Worm (Caenorhabditis elegans) whole organism, L1 larva: Measurements from ENCODE around the gene epg-5.

Source experiments
- C16A3.4 ChIP-seq: fragments of 150-350 bp; optimal IDR thresholded peaks from 2 replicates; lab custom pipeline; 2014; ENCODE audit warnings: missing biosample characterization, missing genetic modification characterization
- F16B12.6 ChIP-seq: fragments of 150-350 bp; optimal IDR thresholded peaks from 2 replicates; lab custom pipeline; 2014; ENCODE audit warnings: missing biosample characterization, missing genetic modification characterization
- blmp-1 ChIP-seq: fragments of 150-350 bp; optimal IDR thresholded peaks from 2 replicates; lab custom pipeline; 2014; ENCODE audit warnings: missing biosample characterization, missing genetic modification characterization
- ceh-63 ChIP-seq: fragments of 200-800 bp; sonication (Bioruptor generic); optimal IDR thresholded peaks from 2 replicates; lab custom pipeline; 2018; ENCODE audit warnings: mild to moderate bottlenecking, missing genetic modification characterization, missing compliant biosample characterization
- ceh-8 ChIP-seq: fragments of 200-800 bp; sonication (Bioruptor generic); optimal IDR thresholded peaks from 2 replicates; lab custom pipeline; 2018; ENCODE audit warnings: mild to moderate bottlenecking, missing genetic modification characterization, moderate library complexity, missing compliant biosample characterization
- ceh-82 ChIP-seq, 3 experiments: fragments of 150-350 bp in 1 of 3; sonication (generic microtip) in 2 of 3; optimal IDR thresholded peaks; 2 replicates each; lab custom pipeline; 2014 to 2017; ENCODE audit warnings: missing biosample characterization in 3 of 3, missing genetic modification characterization in 3 of 3
- ceh-88 ChIP-seq: fragments of 200-800 bp; sonication (Bioruptor generic); IDR thresholded peaks from 2 replicates; pipeline ENCODE4 v1.3.6; 2022; ENCODE audit warnings: missing genetic modification characterization, missing compliant biosample characterization
- ceh-90 ChIP-seq: sonication (generic microtip); optimal IDR thresholded peaks from 2 replicates; lab custom pipeline; 2016; ENCODE audit warnings: missing genetic modification characterization, missing compliant biosample characterization
- ces-1 ChIP-seq: fragments of 150-350 bp; optimal IDR thresholded peaks from 2 replicates; lab custom pipeline; 2014; ENCODE audit warnings: missing biosample characterization, missing genetic modification reagents, missing genetic modification characterization
- dpl-1 ChIP-seq, 3 experiments: fragments of 150-350 bp in 2 of 3; sonication (generic microtip) in 1 of 3; optimal IDR thresholded peaks; 2 replicates each; lab custom pipeline; 2014 to 2017; ENCODE audit warnings: missing biosample characterization in 3 of 3, missing genetic modification characterization in 3 of 3, missing genetic modification reagents in 3 of 3
- efl-1 ChIP-seq, 4 experiments: fragments of 150-350 bp; optimal IDR thresholded peaks in 3 of 4; peaks in 1 of 4; 1 replicate in 1 of 4; 2 replicates in 3 of 4; lab custom pipeline; 2014; ENCODE audit warnings: missing biosample characterization in 2 of 4, missing genetic modification characterization in 2 of 4, missing genetic modification reagents in 2 of 4
- efl-3 ChIP-seq: fragments of 200-800 bp; sonication (Bioruptor generic); optimal IDR thresholded peaks from 2 replicates; lab custom pipeline; 2018; ENCODE audit warnings: mild to moderate bottlenecking, missing genetic modification characterization, missing compliant biosample characterization
- egl-13 ChIP-seq: sonication (generic microtip); optimal IDR thresholded peaks from 2 replicates; lab custom pipeline; 2016; ENCODE audit warnings: missing genotype, missing genetic modification reagents, missing genetic modification characterization, missing compliant biosample characterization
- egl-27 ChIP-seq, 2 experiments: fragments of 150-350 bp in 1 of 2; sonication (generic microtip); optimal IDR thresholded peaks; 3 replicates each; lab custom pipeline; 2017 to 2018; ENCODE audit warnings: missing biosample characterization in 2 of 2, missing genetic modification characterization in 2 of 2, missing genetic modification reagents in 2 of 2
- elt-2 ChIP-seq: sonication (generic microtip); optimal IDR thresholded peaks from 2 replicates; lab custom pipeline; 2016; ENCODE audit warnings: missing genetic modification characterization, mild to moderate bottlenecking, inconsistent platforms, missing compliant biosample characterization, missing genetic modification reagents
- ets-5 ChIP-seq: fragments of 200-800 bp; sonication (Bioruptor generic); IDR thresholded peaks from 2 replicates; pipeline ENCODE4 v1.3.6; 2022; ENCODE audit warnings: missing genetic modification characterization, missing compliant biosample characterization
- fkh-10 ChIP-seq: sonication (generic microtip); optimal IDR thresholded peaks from 2 replicates; lab custom pipeline; 2017; ENCODE audit warnings: missing biosample characterization, missing genetic modification reagents, missing genetic modification characterization
- fkh-8 ChIP-seq: sonication (generic microtip); optimal IDR thresholded peaks from 2 replicates; lab custom pipeline; 2016; ENCODE audit warnings: mild to moderate bottlenecking, missing genetic modification characterization, missing compliant biosample characterization
- hlh-17 ChIP-seq: fragments of 200-800 bp; sonication (Bioruptor generic); optimal IDR thresholded peaks from 2 replicates; lab custom pipeline; 2018; ENCODE audit warnings: missing genetic modification characterization, mild to moderate bottlenecking, missing compliant biosample characterization, moderate library complexity, borderline replicate concordance
- hpl-2 ChIP-seq: fragments of 150-350 bp; optimal IDR thresholded peaks from 2 replicates; lab custom pipeline; 2014; ENCODE audit warnings: missing biosample characterization, missing genetic modification reagents, missing genetic modification characterization
- lin-14 ChIP-seq: fragments of 200-800 bp; sonication (Bioruptor generic); optimal IDR thresholded peaks from 2 replicates; lab custom pipeline; 2018; ENCODE audit warnings: mild to moderate bottlenecking, missing genetic modification characterization, moderate library complexity, missing compliant biosample characterization
- lin-35 ChIP-seq, 2 experiments: fragments of 150-350 bp; optimal IDR thresholded peaks; 2 replicates each; lab custom pipeline; 2014; ENCODE audit warnings: missing biosample characterization in 2 of 2, missing genetic modification characterization in 2 of 2, missing genetic modification reagents in 2 of 2
- lin-39 ChIP-seq: fragments of 150-350 bp; optimal IDR thresholded peaks from 2 replicates; lab custom pipeline; 2014; ENCODE audit warnings: missing biosample characterization, missing genetic modification reagents, missing genetic modification characterization
- lsy-2 ChIP-seq, 2 experiments: fragments of 150-350 bp; optimal IDR thresholded peaks; 2 replicates each; lab custom pipeline; 2014; ENCODE audit warnings: missing biosample characterization in 2 of 2, missing genetic modification characterization in 2 of 2
- mdl-1 ChIP-seq, 2 experiments: fragments of 150-350 bp; optimal IDR thresholded peaks; 2 replicates each; lab custom pipeline; 2014 to 2017; ENCODE audit warnings: missing biosample characterization in 2 of 2, missing genetic modification characterization in 2 of 2, inconsistent platforms in 1 of 2
- mef-2 ChIP-seq: fragments of 150-350 bp; optimal IDR thresholded peaks from 2 replicates; lab custom pipeline; 2014; ENCODE audit warnings: missing biosample characterization, missing genetic modification characterization
- mep-1 ChIP-seq: fragments of 150-350 bp; optimal IDR thresholded peaks from 2 replicates; lab custom pipeline; 2014; ENCODE audit warnings: missing biosample characterization, missing genetic modification characterization
- nhr-20 ChIP-seq: sonication (generic microtip); optimal IDR thresholded peaks from 2 replicates; lab custom pipeline; 2016; ENCODE audit warnings: mild to moderate bottlenecking, missing genetic modification characterization, missing compliant biosample characterization
- nhr-237 ChIP-seq: fragments of 150-350 bp; optimal IDR thresholded peaks from 2 replicates; lab custom pipeline; 2014; ENCODE audit warnings: missing biosample characterization, missing genetic modification characterization
- nhr-28 ChIP-seq: fragments of 150-350 bp; optimal IDR thresholded peaks from 2 replicates; lab custom pipeline; 2014; ENCODE audit warnings: missing biosample characterization, missing genetic modification characterization
- nhr-47 ChIP-seq: sonication (generic microtip); optimal IDR thresholded peaks from 2 replicates; lab custom pipeline; 2016; ENCODE audit warnings: mild to moderate bottlenecking, missing genetic modification characterization, moderate library complexity, missing compliant biosample characterization
- nhr-71 ChIP-seq: sonication (generic microtip); optimal IDR thresholded peaks from 2 replicates; lab custom pipeline; 2016; ENCODE audit warnings: mild to moderate bottlenecking, missing genetic modification characterization, moderate library complexity, missing compliant biosample characterization
- nhr-85 ChIP-seq: sonication (generic microtip); peaks from one replicate; lab custom pipeline; 2016; ENCODE audit warnings: missing genetic modification characterization, inconsistent platforms, missing compliant biosample characterization
- rnt-1 ChIP-seq: sonication (generic microtip); optimal IDR thresholded peaks from 2 replicates; lab custom pipeline; 2016; ENCODE audit warnings: mild to moderate bottlenecking, missing genetic modification characterization, moderate library complexity, missing compliant biosample characterization
- snu-23 ChIP-seq: sonication (generic microtip); optimal IDR thresholded peaks from 2 replicates; lab custom pipeline; 2016; ENCODE audit warnings: missing genetic modification characterization, missing compliant biosample characterization
- sptf-1 ChIP-seq: fragments of 150-350 bp; optimal IDR thresholded peaks from 2 replicates; lab custom pipeline; 2014; ENCODE audit warnings: missing biosample characterization, missing genetic modification characterization
- sup-37 ChIP-seq: fragments of 200-800 bp; sonication (Bioruptor generic); optimal IDR thresholded peaks from 2 replicates; lab custom pipeline; 2018; ENCODE audit warnings: mild to moderate bottlenecking, missing genetic modification characterization, missing compliant biosample characterization
- swsn-7 ChIP-seq: sonication (generic microtip); optimal IDR thresholded peaks from 2 replicates; lab custom pipeline; 2016; ENCODE audit warnings: missing genetic modification characterization, missing compliant biosample characterization
- tbx-2 ChIP-seq: sonication (generic microtip); optimal IDR thresholded peaks from 2 replicates; lab custom pipeline; 2016; ENCODE audit warnings: missing genetic modification characterization, missing compliant biosample characterization
- unc-130 ChIP-seq: fragments of 150-350 bp; optimal IDR thresholded peaks from 2 replicates; lab custom pipeline; 2017; ENCODE audit warnings: missing biosample characterization, missing genetic modification characterization, inconsistent platforms
- unc-86 ChIP-seq: sonication (generic microtip); optimal IDR thresholded peaks from 2 replicates; lab custom pipeline; 2016; ENCODE audit warnings: missing genetic modification characterization, missing compliant biosample characterization
- vab-15 ChIP-seq: sonication (generic microtip); optimal IDR thresholded peaks from 2 replicates; lab custom pipeline; 2017; ENCODE audit warnings: missing genotype, mild to moderate bottlenecking, missing genetic modification characterization, missing compliant biosample characterization
- zag-1 ChIP-seq: fragments of 150-350 bp; optimal IDR thresholded peaks from 2 replicates; lab custom pipeline; 2014; ENCODE audit warnings: missing biosample characterization, missing genetic modification characterization
- zip-4 ChIP-seq: fragments of 200-800 bp; sonication (Bioruptor generic); optimal IDR thresholded peaks from 2 replicates; lab custom pipeline; 2018; ENCODE audit warnings: mild to moderate bottlenecking, missing genetic modification characterization, moderate library complexity, missing compliant biosample characterization
- ztf-11 ChIP-seq, 2 experiments: sonication (generic microtip); optimal IDR thresholded peaks; 2 replicates each; lab custom pipeline; 2016 to 2017; ENCODE audit warnings: missing genetic modification characterization in 2 of 2, missing biosample characterization in 1 of 2, missing compliant biosample characterization in 1 of 2

Gene epg-5

ce11 chrII:6609315-6609842 is at the start of gene epg-5:
epg-5 (minus strand) TSS chrII:6609365.
- TF ChIP-seq rnt-1 (tag; lab: Kevin White, UChicago) (peak; percentile 31), fkh-8 (no peak), mep-1 (tag; lab: Kevin White, UChicago) (peak; percentile 65), zip-4 (no peak), nhr-47 (tag; lab: Kevin White, UChicago) (peak; percentile 8), ceh-8 (GFP tag; lab: Kevin White, UChicago) (no peak), lin-35 (GFP tag; optimal IDR thresholded peaks at IDR 0.05; lab: Kevin White, UChicago) (peak; percentile 57 to 60), elt-2 (tag; lab: Kevin White, UChicago) (peak; percentile 11), snu-23 (GFP tag; lab: Kevin White, UChicago) (peak; percentile 49), nhr-237 (no peak), lin-14 (GFP tag; lab: Kevin White, UChicago) (peak; percentile 60), fkh-10 (GFP tag; lab: Kevin White, UChicago) (no peak), efl-3 (GFP tag; lab: Kevin White, UChicago) (no peak), mef-2 (tag; lab: Kevin White, UChicago) (no peak), unc-86 (tag; lab: Kevin White, UChicago) (no peak), nhr-28 (tag; lab: Kevin White, UChicago) (no peak), sptf-1 (tag; lab: Kevin White, UChicago) (no peak), C16A3.4 (tag; lab: Kevin White, UChicago) (peak; percentile 6), swsn-7 (tag; lab: Kevin White, UChicago) (no peak), lsy-2 (tag; optimal IDR thresholded peaks at IDR 0.05; lab: Kevin White, UChicago) (peak; percentile 41 to 57), ztf-11 (tag; optimal IDR thresholded peaks at IDR 0.05; lab: Kevin White, UChicago) (no peak), unc-130 (no peak), tbx-2 (tag; lab: Kevin White, UChicago) (peak; percentile 8), blmp-1 (tag; lab: Kevin White, UChicago) (peak; percentile 41), ceh-82 (tag; optimal IDR thresholded peaks at IDR 0.05; lab: Kevin White, UChicago) (peak in 1 of 3 experiments; percentile 14), F16B12.6 (peak; percentile 89), ceh-88 (no peak), ceh-63 (no peak), efl-1 (optimal IDR thresholded peaks at IDR 0.05; lab: Kevin White, UChicago) (peak; percentile 42 to 54), efl-1 (GFP tag; optimal IDR thresholded peaks at IDR 0.05 in 1 of 2; lab: Kevin White, UChicago) (peak; percentile 53 to 80), lin-39 (tag; lab: Kevin White, UChicago) (no peak), nhr-20 (tag; lab: Kevin White, UChicago) (peak; percentile 40), mdl-1 (tag; optimal IDR thresholded peaks at IDR 0.05; lab: Kevin White, UChicago) (peak in 1 of 2 experiments; percentile 75), nhr-71 (tag; lab: Kevin White, UChicago) (peak; percentile 38), hlh-17 (no peak), dpl-1 (GFP tag; optimal IDR thresholded peaks at IDR 0.05; lab: Kevin White, UChicago) (peak in 2 of 3 experiments; percentile 46 to 54), ceh-90 (no peak)

- TF ChIP-seq nhr-85 (tag; lab: Kevin White, UChicago) (no peak), egl-13 (tag; lab: Kevin White, UChicago) (no peak), F16B12.6 (no peak), hpl-2 (GFP tag; lab: Kevin White, UChicago) (no peak), sup-37 (GFP tag; lab: Kevin White, UChicago) (no peak), vab-15 (tag; lab: Kevin White, UChicago) (no peak), ces-1 (no peak), egl-27 (tag; optimal IDR thresholded peaks at IDR 0.05; lab: Kevin White, UChicago) (no peak), tbx-2 (tag; lab: Kevin White, UChicago) (no peak), mef-2 (tag; lab: Kevin White, UChicago) (no peak), swsn-7 (tag; lab: Kevin White, UChicago) (no peak), nhr-237 (no peak), ceh-82 (tag; optimal IDR thresholded peaks at IDR 0.05; lab: Kevin White, UChicago) (no peak), ets-5 (GFP tag; lab: Robert Waterston, UW) (no peak), efl-3 (GFP tag; lab: Kevin White, UChicago) (no peak), zag-1 (no peak)
- TF ChIP-seq, all 84 proteins: peak for 0
Measured at ce11 chrII:6658766-6659165, 49.6 kb upstream of the epg-5 start, which contains the start of gene T19D12.10. T19D12.10 (minus strand) TSS chrII:6658866.
